Worm (Caenorhabditis elegans) whole organism, L4/young adult: ENCODE measurements around the gene K09C8.7.

Experiments used
- W03F9.2 ChIP-seq: fragments of 150-350 bp; optimal IDR thresholded peaks from 2 replicates; lab custom pipeline; 2014; ENCODE audit warnings: missing biosample characterization, missing genetic modification characterization
- dao-5 ChIP-seq: sonication (generic microtip); optimal IDR thresholded peaks from 2 replicates; lab custom pipeline; 2016; ENCODE audit warnings: missing genotype, missing genetic modification characterization, moderate library complexity, missing compliant biosample characterization
- him-1 ChIP-seq: sonication (generic microtip); optimal IDR thresholded peaks from 2 replicates; lab custom pipeline; 2016; ENCODE audit warnings: missing genotype, missing genetic modification reagents, missing genetic modification characterization, missing compliant biosample characterization

K09C8.7 gene

ce11 chrX:10951168-10951567, at the start of gene K09C8.7:
K09C8.7 (minus strand) TSS chrX:10951393.
- TF ChIP-seq him-1 (tag; lab: Kevin White, UChicago) (no peak), dao-5 (tag; lab: Kevin White, UChicago) (no peak), W03F9.2 (tag; lab: Kevin White, UChicago) (no peak)

ce11 chrX:10999176-10999575, 48.0 kb upstream of the K09C8.7 start, which contains the start of gene F59F3.6:
F59F3.6 (minus strand) TSS chrX:10999276.
- no peak for TF ChIP-seq him-1 (tag; lab: Kevin White, UChicago)
- TF ChIP-seq dao-5 (tag; lab: Kevin White, UChicago): no peak
- no peak for TF ChIP-seq W03F9.2 (tag; lab: Kevin White, UChicago)

ce11 chrX:10992177-10992576, 41.0 kb upstream of the K09C8.7 start, which contains the start of gene ver-3:
ver-3 (plus strand) TSS chrX:10992477.
- TF ChIP-seq dao-5 (tag; lab: Kevin White, UChicago) (no peak), him-1 (tag; lab: Kevin White, UChicago) (no peak), W03F9.2 (tag; lab: Kevin White, UChicago) (no peak)

ce11 chrX:10991352-10992172, 40.4 kb upstream of the K09C8.7 start:
- no peak for TF ChIP-seq W03F9.2 (tag; lab: Kevin White, UChicago)
- TF ChIP-seq him-1 (tag; lab: Kevin White, UChicago): no peak
- TF ChIP-seq dao-5 (tag; lab: Kevin White, UChicago): no peak

- TF ChIP-seq W03F9.2 (tag; lab: Kevin White, UChicago): no peak
- no peak for TF ChIP-seq him-1 (tag; lab: Kevin White, UChicago)
- no peak for TF ChIP-seq dao-5 (tag; lab: Kevin White, UChicago)
These were observed 39.6 kb upstream of the K09C8.7 start for ce11 chrX:10990855-10991176.

- no peak for TF ChIP-seq W03F9.2 (tag; lab: Kevin White, UChicago)
- TF ChIP-seq dao-5 (tag; lab: Kevin White, UChicago): no peak
- no peak for TF ChIP-seq him-1 (tag; lab: Kevin White, UChicago)
These were observed 39.1 kb upstream of the K09C8.7 start for ce11 chrX:10990159-10990854.

- TF ChIP-seq W03F9.2 (tag; lab: Kevin White, UChicago) (no peak), him-1 (tag; lab: Kevin White, UChicago) (no peak), dao-5 (tag; lab: Kevin White, UChicago) (no peak)
These were observed 38.1 kb upstream of the K09C8.7 start for ce11 chrX:10989286-10989685.

- no peak for TF ChIP-seq him-1 (tag; lab: Kevin White, UChicago)
- no peak for TF ChIP-seq dao-5 (tag; lab: Kevin White, UChicago)
These were observed 30.9 kb upstream of the K09C8.7 start, which contains the start of gene ver-4 for ce11 chrX:10982051-10982450. ver-4 (plus strand) TSS chrX:10982351.

ce11 chrX:10981374-10981773, 30.2 kb upstream of the K09C8.7 start:
- TF ChIP-seq dao-5 (tag; lab: Kevin White, UChicago) (no peak), him-1 (tag; lab: Kevin White, UChicago) (no peak), W03F9.2 (tag; lab: Kevin White, UChicago) (no peak)

- TF ChIP-seq him-1 (tag; lab: Kevin White, UChicago): no peak
- no peak for TF ChIP-seq dao-5 (tag; lab: Kevin White, UChicago)
- TF ChIP-seq W03F9.2 (tag; lab: Kevin White, UChicago): no peak
These were observed 28.0 kb upstream of the K09C8.7 start, which contains the start of gene pxn-2 for ce11 chrX:10979186-10979585. pxn-2 (minus strand) TSS chrX:10979286.

- no peak for TF ChIP-seq W03F9.2 (tag; lab: Kevin White, UChicago)
- no peak for TF ChIP-seq him-1 (tag; lab: Kevin White, UChicago)
- no peak for TF ChIP-seq dao-5 (tag; lab: Kevin White, UChicago)
These were observed 25.4 kb upstream of the K09C8.7 start for ce11 chrX:10976447-10977196.

- TF ChIP-seq dao-5 (tag; lab: Kevin White, UChicago) (no peak), him-1 (tag; lab: Kevin White, UChicago) (no peak), W03F9.2 (tag; lab: Kevin White, UChicago) (no peak)
These were observed 19.9 kb upstream of the K09C8.7 start for ce11 chrX:10971118-10971517.

ce11 chrX:10970629-10971028, 19.4 kb upstream of the K09C8.7 start, which contains the start of gene K09C8.8:
K09C8.8 (plus strand) TSS chrX:10970929.
- no peak for TF ChIP-seq W03F9.2 (tag; lab: Kevin White, UChicago)
- no peak for TF ChIP-seq him-1 (tag; lab: Kevin White, UChicago)
- no peak for TF ChIP-seq dao-5 (tag; lab: Kevin White, UChicago)
